Worm (Caenorhabditis elegans) whole organism, young adult: Measurements from ENCODE around the gene npax-1.

Experiments used
- D2030.7 ChIP-seq: fragments of 200-800 bp; sonication (Bioruptor generic); IDR thresholded peaks from 2 replicates; pipeline ENCODE4 v1.3.6; 2022; ENCODE audit warnings: missing genetic modification reagents, missing genetic modification characterization, missing compliant biosample characterization
- F10E7.11 ChIP-seq: sonication (generic microtip); optimal IDR thresholded peaks from 2 replicates; lab custom pipeline; 2017; ENCODE audit warnings: mild to moderate bottlenecking, missing genetic modification characterization, moderate library complexity, missing compliant biosample characterization
- F33H1.4 ChIP-seq: fragments of 200-800 bp; sonication (Bioruptor generic); IDR thresholded peaks from 2 replicates; pipeline ENCODE4 v1.3.6; 2022; ENCODE audit warnings: missing genetic modification reagents, missing genetic modification characterization, missing compliant biosample characterization
- F49E8.2 ChIP-seq: sonication (generic microtip); optimal IDR thresholded peaks from 3 replicates; lab custom pipeline; 2017; ENCODE audit warnings: missing genetic modification characterization, mild to moderate bottlenecking, missing compliant biosample characterization, antibody characterized with exemption, moderate library complexity; ENCODE audit not compliant: insufficient read depth
- T26A5.8 ChIP-seq: sonication (generic microtip); optimal IDR thresholded peaks from 2 replicates; lab custom pipeline; 2016; ENCODE audit warnings: missing genetic modification characterization, missing compliant biosample characterization
- Y53G8AR.9 ChIP-seq: fragments of 200-800 bp; sonication (Bioruptor generic); conservative IDR thresholded peaks from 2 replicates; pipeline ENCODE4 v1.3.6; 2022; ENCODE audit warnings: missing genetic modification reagents, missing genetic modification characterization, missing compliant biosample characterization
- aptf-2 ChIP-seq: fragments of 200-800 bp; sonication (Bioruptor generic); conservative IDR thresholded peaks from 2 replicates; pipeline ENCODE4 v1.3.6; 2022; ENCODE audit warnings: missing genetic modification reagents, missing genetic modification characterization, missing compliant biosample characterization
- attf-3 ChIP-seq: fragments of 200-800 bp; sonication (Bioruptor generic); conservative IDR thresholded peaks from 2 replicates; pipeline ENCODE4 v1.3.6; 2022; ENCODE audit warnings: missing genetic modification reagents, missing genetic modification characterization, missing compliant biosample characterization
- attf-6 ChIP-seq: fragments of 200-800 bp; sonication (Bioruptor generic); IDR thresholded peaks from 2 replicates; pipeline ENCODE4 v1.3.6; 2022; ENCODE audit warnings: missing genetic modification reagents, missing genetic modification characterization, missing compliant biosample characterization
- cebp-1 ChIP-seq, 2 experiments: fragments of 200-800 bp in 1 of 2; sonication (Bioruptor generic) in 1 of 2; sonication (generic microtip) in 1 of 2; IDR thresholded peaks in 1 of 2; optimal IDR thresholded peaks in 1 of 2; 2 replicates each; pipeline versions ENCODE4 v1.3.6 to Lab custom; 2017 to 2022; ENCODE audit warnings: missing compliant biosample characterization in 2 of 2, missing genetic modification characterization in 2 of 2, mild to moderate bottlenecking in 1 of 2, missing genetic modification reagents in 1 of 2, moderate library complexity in 1 of 2
- ceh-100 ChIP-seq: fragments of 200-800 bp; sonication (Bioruptor generic); IDR thresholded peaks from 2 replicates; pipeline ENCODE4 v1.3.6; 2022; ENCODE audit warnings: missing genetic modification reagents, missing genetic modification characterization, missing compliant biosample characterization
- ceh-91 ChIP-seq: fragments of 200-800 bp; sonication (Bioruptor generic); IDR thresholded peaks from 2 replicates; pipeline ENCODE4 v1.3.6; 2022; ENCODE audit warnings: missing genetic modification reagents, missing genetic modification characterization, missing compliant biosample characterization
- chd-7 ChIP-seq: sonication (generic microtip); optimal IDR thresholded peaks from 2 replicates; lab custom pipeline; 2016; ENCODE audit warnings: mild to moderate bottlenecking, missing genetic modification characterization, moderate library complexity, missing compliant biosample characterization
- dox-1 ChIP-seq: fragments of 200-800 bp; sonication (Bioruptor generic); IDR thresholded peaks from 2 replicates; pipeline ENCODE4 v1.3.6; 2022; ENCODE audit warnings: missing genetic modification reagents, missing genetic modification characterization, missing compliant biosample characterization
- dpl-1 ChIP-seq: fragments of 150-350 bp; optimal IDR thresholded peaks from 2 replicates; lab custom pipeline; 2014; ENCODE audit warnings: missing biosample characterization, missing genetic modification reagents, missing genetic modification characterization
- efl-1 ChIP-seq: fragments of 150-350 bp; optimal IDR thresholded peaks from 2 replicates; lab custom pipeline; 2014; ENCODE audit warnings: missing biosample characterization, missing genetic modification reagents, missing genetic modification characterization
- egl-18 ChIP-seq: fragments of 200-800 bp; sonication (Bioruptor generic); IDR thresholded peaks from 2 replicates; pipeline ENCODE4 v1.3.6; 2022; ENCODE audit warnings: missing genetic modification reagents, missing genetic modification characterization, missing compliant biosample characterization
- egrh-3 ChIP-seq: fragments of 200-800 bp; sonication (Bioruptor generic); IDR thresholded peaks from 2 replicates; pipeline ENCODE4 v1.3.6; 2022; ENCODE audit warnings: missing genetic modification reagents, missing genetic modification characterization, missing compliant biosample characterization
- him-1 ChIP-seq: sonication (generic microtip); optimal IDR thresholded peaks from 2 replicates; lab custom pipeline; 2016; ENCODE audit warnings: missing genotype, missing genetic modification reagents, missing genetic modification characterization, missing compliant biosample characterization
- hmg-1.2 ChIP-seq: fragments of 200-800 bp; sonication (Bioruptor generic); IDR thresholded peaks from 2 replicates; pipeline ENCODE4 v1.3.6; 2022; ENCODE audit warnings: missing genetic modification reagents, missing genetic modification characterization, missing compliant biosample characterization
- hsf-1 ChIP-seq: fragments of 200-800 bp; sonication (Bioruptor generic); IDR thresholded peaks from 2 replicates; pipeline ENCODE4 v1.3.6; 2022; ENCODE audit warnings: missing genetic modification reagents, missing genetic modification characterization, missing compliant biosample characterization
- lin-40 ChIP-seq: sonication (generic microtip); optimal IDR thresholded peaks from 2 replicates; lab custom pipeline; 2016; ENCODE audit warnings: missing genetic modification characterization, mild to moderate bottlenecking, missing compliant biosample characterization, missing genotype, missing genetic modification reagents
- lin-54 ChIP-seq: fragments of 200-800 bp; sonication (Bioruptor generic); optimal IDR thresholded peaks from 2 replicates; lab custom pipeline; 2018; ENCODE audit warnings: mild to moderate bottlenecking, missing genetic modification characterization, missing compliant biosample characterization
- lir-1 ChIP-seq: fragments of 200-800 bp; sonication (Bioruptor generic); conservative IDR thresholded peaks from 2 replicates; pipeline ENCODE4 v1.3.6; 2022; ENCODE audit warnings: missing genetic modification reagents, missing genetic modification characterization, missing compliant biosample characterization
- lsl-1 ChIP-seq: fragments of 200-800 bp; sonication (Bioruptor generic); optimal IDR thresholded peaks from 2 replicates; lab custom pipeline; 2018; ENCODE audit warnings: mild to moderate bottlenecking, missing genetic modification characterization, moderate library complexity, missing compliant biosample characterization
- madf-6 ChIP-seq: fragments of 200-800 bp; sonication (Bioruptor generic); IDR thresholded peaks from 2 replicates; pipeline ENCODE4 v1.3.6; 2022; ENCODE audit warnings: missing genetic modification reagents, missing genetic modification characterization, missing compliant biosample characterization
- madf-8 ChIP-seq: fragments of 200-800 bp; sonication (Bioruptor generic); conservative IDR thresholded peaks from 2 replicates; pipeline ENCODE4 v1.3.6; 2022; ENCODE audit warnings: missing genetic modification reagents, missing genetic modification characterization, missing compliant biosample characterization
- mcd-1 ChIP-seq: fragments of 200-800 bp; sonication (Bioruptor generic); IDR thresholded peaks from 2 replicates; pipeline ENCODE4 v1.3.6; 2022; ENCODE audit warnings: missing genetic modification reagents, missing genetic modification characterization, missing compliant biosample characterization
- pbrm-1 ChIP-seq: fragments of 200-800 bp; sonication (Bioruptor generic); IDR thresholded peaks from 2 replicates; pipeline ENCODE4 v1.3.6; 2022; ENCODE audit warnings: missing genetic modification reagents, missing genetic modification characterization, missing compliant biosample characterization
- pha-4 ChIP-seq: fragments of 150-350 bp; sonication (generic microtip); optimal IDR thresholded peaks from 2 replicates; lab custom pipeline; 2014; ENCODE audit warnings: missing biosample characterization, missing genetic modification reagents, missing genetic modification characterization
- rcor-1 ChIP-seq: fragments of 200-800 bp; sonication (Bioruptor generic); IDR thresholded peaks from 2 replicates; pipeline ENCODE4 v1.3.6; 2022; ENCODE audit warnings: missing genetic modification reagents, missing genetic modification characterization, missing compliant biosample characterization
- snpc-4 ChIP-seq, 5 experiments: fragments of 150-350 bp in 1 of 5; sonication (generic microtip) in 4 of 5; optimal IDR thresholded peaks; 2 replicates each; lab custom pipeline; 2014 to 2018; ENCODE audit warnings: missing genetic modification characterization in 5 of 5, missing biosample characterization in 3 of 5, antibody characterized with exemption in 2 of 5, mild to moderate bottlenecking in 2 of 5, missing compliant biosample characterization in 2 of 5, missing genotype in 2 of 5, moderate library complexity in 2 of 5, missing genetic modification reagents in 1 of 5
- unc-130 ChIP-seq: sonication (generic microtip); optimal IDR thresholded peaks from 2 replicates; lab custom pipeline; 2016; ENCODE audit warnings: missing genetic modification reagents, missing genetic modification characterization, missing compliant biosample characterization
- unc-62 ChIP-seq: fragments of 150-350 bp; optimal IDR thresholded peaks from 2 replicates; lab custom pipeline; 2014; ENCODE audit warnings: missing biosample characterization, missing genetic modification reagents, missing genetic modification characterization
- xnd-1 ChIP-seq: sonication (generic microtip); optimal IDR thresholded peaks from 2 replicates; lab custom pipeline; 2016; ENCODE audit warnings: missing genotype, missing genetic modification reagents, missing genetic modification characterization, missing compliant biosample characterization
- ztf-18 ChIP-seq: sonication (generic microtip); optimal IDR thresholded peaks from 2 replicates; lab custom pipeline; 2016; ENCODE audit warnings: missing genotype, mild to moderate bottlenecking, missing genetic modification characterization, missing compliant biosample characterization
- ztf-25 ChIP-seq: fragments of 200-800 bp; sonication (Bioruptor generic); IDR thresholded peaks from 2 replicates; pipeline ENCODE4 v1.3.6; 2022; ENCODE audit warnings: missing genetic modification reagents, missing genetic modification characterization, missing compliant biosample characterization
- ztf-26 ChIP-seq: sonication (generic microtip); optimal IDR thresholded peaks from 2 replicates; lab custom pipeline; 2017; ENCODE audit warnings: missing genetic modification characterization, missing compliant biosample characterization

npax-1 gene

DNA sequence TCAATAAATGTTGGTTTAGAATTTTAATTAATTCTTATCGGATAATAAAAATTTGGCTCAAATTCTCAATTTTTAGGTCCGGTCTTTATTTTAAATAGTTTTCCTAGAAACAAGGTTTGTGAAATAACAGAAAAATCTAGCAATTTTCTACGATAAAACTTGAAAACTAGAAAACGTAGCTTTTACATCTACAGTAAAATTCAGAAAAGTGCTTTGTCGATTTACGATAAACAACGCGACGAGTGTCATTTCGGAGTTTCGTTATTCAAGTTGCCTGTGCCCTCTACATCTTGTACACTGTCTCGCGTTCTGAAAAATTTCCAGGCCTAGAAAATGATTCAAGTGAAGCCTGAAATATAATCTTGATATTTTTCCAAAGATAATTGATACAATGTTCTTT, 25.6 kb upstream of the npax-1 start (continued):
- TF ChIP-seq lsl-1 (GFP tag; lab: Kevin White, UChicago) = peak; percentile 12
- TF ChIP-seq hmg-1.2 (GFP tag; lab: Robert Waterston, UW) = peak; percentile 92

DNA sequence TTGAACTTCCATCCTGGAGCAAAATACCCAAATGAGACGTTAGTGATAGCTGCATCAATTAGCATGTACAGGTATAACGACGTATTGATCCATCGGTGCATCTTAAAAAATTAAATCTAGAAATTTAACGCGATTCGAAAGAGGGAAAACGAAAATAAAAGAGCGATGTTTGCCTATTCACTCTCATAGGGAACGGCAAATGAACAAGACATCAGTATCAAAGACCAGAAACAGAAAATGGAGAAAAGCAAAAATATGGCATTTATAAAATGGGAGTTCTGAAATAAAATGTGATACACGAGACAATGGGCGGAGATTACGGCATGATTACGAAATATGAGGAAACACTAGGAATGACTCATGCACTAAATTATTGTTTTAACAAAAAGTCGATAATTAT, 25.2 kb upstream of the npax-1 start, which contains the start of gene haf-2:
haf-2 (minus strand) TSS at position 101 of the 400 bp plus-strand sequence.
- TF ChIP-seq cebp-1 (GFP tag; IDR thresholded peaks at IDR 0.05; lab: Robert Waterston, UW) = no peak
- peak; percentile 87 for TF ChIP-seq cebp-1 (tag; optimal IDR thresholded peaks at IDR 0.05; lab: Kevin White, UChicago)
- no peak for TF ChIP-seq T26A5.8 (tag; lab: Kevin White, UChicago)

DNA sequence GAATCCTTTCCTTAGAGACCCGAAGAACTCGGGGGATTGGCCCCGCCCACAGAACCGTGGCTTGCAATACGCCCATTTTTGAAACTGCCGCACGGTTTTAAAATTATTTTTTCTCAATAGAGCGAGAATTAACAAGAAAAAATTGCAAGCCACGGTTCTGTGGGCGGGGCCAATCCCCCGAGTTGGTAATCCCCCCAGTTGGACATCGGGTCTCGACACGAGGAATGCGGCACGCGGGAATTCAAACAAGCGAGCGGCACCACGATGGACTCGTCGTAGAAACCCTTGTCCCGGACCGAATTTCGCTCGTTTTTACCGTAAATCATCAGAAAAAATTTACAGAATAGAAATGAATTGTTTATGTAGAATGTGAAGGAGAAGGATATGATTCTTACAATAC, 21.9 kb upstream of the npax-1 start:
- peak; percentile 76 for TF ChIP-seq F33H1.4
- no peak for TF ChIP-seq him-1 (tag; lab: Kevin White, UChicago)
- peak; percentile 29; the same call in 1 of the 2 replicates for TF ChIP-seq egrh-3 (GFP tag; lab: Robert Waterston, UW)
- TF ChIP-seq lsl-1 (GFP tag; lab: Kevin White, UChicago) = peak; percentile 65
- 0 out of 2 replicates have a peak, but pooled peaks have one; percentile 16 for TF ChIP-seq pbrm-1 (GFP tag; lab: Robert Waterston, UW)
- TF ChIP-seq chd-7 = no peak
- peak; percentile 51 for TF ChIP-seq xnd-1 (tag; lab: Kevin White, UChicago)
- TF ChIP-seq attf-3 (GFP tag; lab: Robert Waterston, UW) = 0 out of 2 replicates have a peak, but pooled peaks have one; percentile 8
- TF ChIP-seq madf-8 (GFP tag; lab: Robert Waterston, UW) = peak; percentile 56; the same call in 1 of the 2 replicates
- peak; percentile 70 for TF ChIP-seq ceh-100 (GFP tag; lab: Robert Waterston, UW)
- peak; percentile 79 for TF ChIP-seq madf-6 (GFP tag; lab: Robert Waterston, UW)
- peak; percentile 3 for TF ChIP-seq snpc-4 (GFP tag; optimal IDR thresholded peaks at IDR 0.05; lab: Kevin White, UChicago)
- peak in 1 of 4 experiments; percentile 8 for TF ChIP-seq snpc-4 (tag; optimal IDR thresholded peaks at IDR 0.05; lab: Kevin White, UChicago)
- TF ChIP-seq lin-40 (tag; lab: Kevin White, UChicago) = no peak
- peak; percentile 69 for TF ChIP-seq mcd-1 (GFP tag; lab: Robert Waterston, UW)
- peak; percentile 30 for TF ChIP-seq ztf-18 (tag; lab: Kevin White, UChicago)
- no peak for TF ChIP-seq cebp-1 (GFP tag; IDR thresholded peaks at IDR 0.05; lab: Robert Waterston, UW)
- TF ChIP-seq cebp-1 (tag; optimal IDR thresholded peaks at IDR 0.05; lab: Kevin White, UChicago) = no peak
- peak; percentile 40 for TF ChIP-seq dpl-1 (GFP tag; lab: Kevin White, UChicago)
- 0 out of 2 replicates have a peak, but pooled peaks have one; percentile 38 for TF ChIP-seq attf-6 (GFP tag; lab: Robert Waterston, UW)
- TF ChIP-seq F49E8.2 (tag; lab: Kevin White, UChicago) = peak; percentile 50
- peak; percentile 65 for TF ChIP-seq rcor-1 (GFP tag; lab: Robert Waterston, UW)
- TF ChIP-seq aptf-2 (GFP tag; lab: Robert Waterston, UW) = 0 out of 2 replicates have a peak, but pooled peaks have one; percentile 22
- peak; percentile 58 for TF ChIP-seq ceh-91 (GFP tag; lab: Robert Waterston, UW)
- peak; percentile 55 for TF ChIP-seq D2030.7 (GFP tag; lab: Robert Waterston, UW)
- no peak for TF ChIP-seq ztf-26 (tag; lab: Kevin White, UChicago)
- no peak for TF ChIP-seq lir-1 (GFP tag; lab: Robert Waterston, UW)
- no peak for TF ChIP-seq unc-62 (GFP tag; lab: Kevin White, UChicago)
- peak; percentile 33; the same call in 1 of the 2 replicates for TF ChIP-seq dox-1 (GFP tag; lab: Robert Waterston, UW)
- no peak for TF ChIP-seq ztf-25 (GFP tag; lab: Robert Waterston, UW)
- peak; percentile 77 for TF ChIP-seq lin-54 (GFP tag; lab: Kevin White, UChicago)
- TF ChIP-seq hsf-1 (GFP tag; lab: Robert Waterston, UW) = peak; percentile 23; the same call in 1 of the 2 replicates
- TF ChIP-seq egl-18 (GFP tag; lab: Robert Waterston, UW) = no peak
- TF ChIP-seq F10E7.11 (tag; lab: Kevin White, UChicago) = no peak
- TF ChIP-seq unc-130 (GFP tag; lab: Kevin White, UChicago) = peak; percentile 42
- TF ChIP-seq pha-4 (tag; lab: Kevin White, UChicago) = no peak
- peak; percentile 30; the same call in 1 of the 2 replicates for TF ChIP-seq hmg-1.2 (GFP tag; lab: Robert Waterston, UW)
- no peak for TF ChIP-seq Y53G8AR.9
- peak; percentile 73 for TF ChIP-seq efl-1 (GFP tag; lab: Kevin White, UChicago)
